Worm (Caenorhabditis elegans) whole organism, late embryonic: ENCODE results near the gene T05D4.2.
A peak's percentile ranks its signal among the peaks of the same experiment; 100 is the strongest.

ENCODE experiments used
- C08G9.2 ChIP-seq: sonication (generic microtip); optimal IDR thresholded peaks from 2 replicates; lab custom pipeline; 2016; ENCODE audit warnings: mild to moderate bottlenecking, missing genetic modification characterization, moderate library complexity, missing compliant biosample characterization
- F13H6.1 ChIP-seq: sonication (generic microtip); optimal IDR thresholded peaks from 2 replicates; lab custom pipeline; 2016; ENCODE audit warnings: missing genetic modification characterization, missing compliant biosample characterization
- K09A11.1 ChIP-seq: sonication (generic microtip); optimal IDR thresholded peaks from 2 replicates; lab custom pipeline; 2017; ENCODE audit warnings: antibody characterized with exemption, mild to moderate bottlenecking, missing genetic modification characterization, missing compliant biosample characterization; ENCODE audit not compliant: insufficient read depth
- T23F11.4 ChIP-seq: fragments of 200-800 bp; sonication (Bioruptor generic); optimal IDR thresholded peaks from 2 replicates; lab custom pipeline; 2018; ENCODE audit warnings: mild to moderate bottlenecking, missing genetic modification characterization, missing compliant biosample characterization
- Y22D7AL.16 ChIP-seq: sonication (generic microtip); optimal IDR thresholded peaks from 2 replicates; lab custom pipeline; 2016; ENCODE audit warnings: missing genetic modification characterization, missing compliant biosample characterization
- ceh-14 ChIP-seq: sonication (generic microtip); optimal IDR thresholded peaks from 2 replicates; lab custom pipeline; 2016; ENCODE audit warnings: missing genotype, missing genetic modification characterization, missing compliant biosample characterization
- ceh-19 ChIP-seq: fragments of 200-800 bp; sonication (Bioruptor generic); optimal IDR thresholded peaks from 2 replicates; lab custom pipeline; 2018; ENCODE audit warnings: mild to moderate bottlenecking, missing genetic modification characterization, missing compliant biosample characterization
- ceh-2 ChIP-seq: sonication (generic microtip); optimal IDR thresholded peaks from 2 replicates; lab custom pipeline; 2016; ENCODE audit warnings: missing genotype, missing genetic modification characterization, missing compliant biosample characterization
- ceh-22 ChIP-seq: sonication (generic microtip); optimal IDR thresholded peaks from 2 replicates; lab custom pipeline; 2017; ENCODE audit warnings: missing biosample characterization, missing genetic modification characterization
- ceh-24 ChIP-seq: sonication (generic microtip); optimal IDR thresholded peaks from 2 replicates; lab custom pipeline; 2016; ENCODE audit warnings: mild to moderate bottlenecking, missing genetic modification characterization, missing compliant biosample characterization
- ceh-31 ChIP-seq: sonication (generic microtip); optimal IDR thresholded peaks from 2 replicates; lab custom pipeline; 2016; ENCODE audit warnings: missing genetic modification characterization, missing compliant biosample characterization
- ceh-34 ChIP-seq: sonication (generic microtip); optimal IDR thresholded peaks from 2 replicates; lab custom pipeline; 2016; ENCODE audit warnings: mild to moderate bottlenecking, missing genetic modification characterization, missing compliant biosample characterization
- ceh-45 ChIP-seq: fragments of 200-800 bp; sonication (Bioruptor generic); IDR thresholded peaks from 2 replicates; pipeline ENCODE4 v1.3.6; 2022; ENCODE audit warnings: missing genetic modification reagents, missing genetic modification characterization, missing compliant biosample characterization
- ceh-48 ChIP-seq: sonication (generic microtip); optimal IDR thresholded peaks from 2 replicates; lab custom pipeline; 2016; ENCODE audit warnings: missing genetic modification characterization, inconsistent platforms, missing compliant biosample characterization
- elt-2 ChIP-seq: sonication (generic microtip); optimal IDR thresholded peaks from 2 replicates; lab custom pipeline; 2016; ENCODE audit warnings: missing genetic modification reagents, missing genetic modification characterization, missing compliant biosample characterization
- fax-1 ChIP-seq: sonication (generic microtip); optimal IDR thresholded peaks from 2 replicates; lab custom pipeline; 2016; ENCODE audit warnings: missing genotype, missing genetic modification characterization, missing compliant biosample characterization
- hlh-30 ChIP-seq: sonication (generic microtip); optimal IDR thresholded peaks from 2 replicates; lab custom pipeline; 2017; ENCODE audit warnings: antibody characterized with exemption, missing genetic modification characterization, missing compliant biosample characterization; ENCODE audit not compliant: insufficient read depth
- hlh-6 ChIP-seq: sonication (generic microtip); optimal IDR thresholded peaks from 2 replicates; lab custom pipeline; 2016; ENCODE audit warnings: missing genotype, missing genetic modification characterization, missing compliant biosample characterization
- hlh-8 ChIP-seq: sonication (generic microtip); optimal IDR thresholded peaks from 2 replicates; lab custom pipeline; 2016; ENCODE audit warnings: missing genotype, missing genetic modification characterization, missing compliant biosample characterization
- lim-6 ChIP-seq: sonication (generic microtip); optimal IDR thresholded peaks from 2 replicates; lab custom pipeline; 2016; ENCODE audit warnings: missing genetic modification characterization, missing compliant biosample characterization
- lin-11 ChIP-seq: fragments of 200-800 bp; sonication (Bioruptor generic); optimal IDR thresholded peaks from 2 replicates; lab custom pipeline; 2018; ENCODE audit warnings: mild to moderate bottlenecking, missing genetic modification characterization, missing compliant biosample characterization
- mec-3 ChIP-seq: sonication (generic microtip); optimal IDR thresholded peaks from 2 replicates; lab custom pipeline; 2016; ENCODE audit warnings: borderline replicate concordance, missing genetic modification characterization, missing compliant biosample characterization
- nhr-232 ChIP-seq: sonication (generic microtip); optimal IDR thresholded peaks from 2 replicates; lab custom pipeline; 2016; ENCODE audit warnings: missing genetic modification characterization, missing compliant biosample characterization
- odd-2 ChIP-seq: sonication (generic microtip); optimal IDR thresholded peaks from 2 replicates; lab custom pipeline; 2017; ENCODE audit warnings: antibody characterized with exemption, mild to moderate bottlenecking, missing genetic modification characterization, missing compliant biosample characterization
- pat-9 ChIP-seq: fragments of 200-800 bp; sonication (Bioruptor generic); optimal IDR thresholded peaks from 2 replicates; lab custom pipeline; 2018; ENCODE audit warnings: mild to moderate bottlenecking, missing genetic modification characterization, moderate library complexity, missing compliant biosample characterization
- pha-4 ChIP-seq: fragments of 150-350 bp; optimal IDR thresholded peaks from 2 replicates; lab custom pipeline; 2018; ENCODE audit warnings: missing biosample characterization, missing genetic modification reagents, missing genetic modification characterization
- pqm-1 ChIP-seq: sonication (generic microtip); optimal IDR thresholded peaks from 2 replicates; lab custom pipeline; 2016; ENCODE audit warnings: missing genetic modification characterization, missing compliant biosample characterization
- ref-2 ChIP-seq: sonication (generic microtip); optimal IDR thresholded peaks from 2 replicates; lab custom pipeline; 2016; ENCODE audit warnings: missing genetic modification characterization, missing compliant biosample characterization
- rnt-1 ChIP-seq: sonication (generic microtip); optimal IDR thresholded peaks from 2 replicates; lab custom pipeline; 2016; ENCODE audit warnings: missing genetic modification characterization, missing compliant biosample characterization
- sox-2 ChIP-seq: fragments of 200-800 bp; sonication (Bioruptor generic); IDR thresholded peaks from 2 replicates; pipeline ENCODE4 v1.3.6; 2022; ENCODE audit warnings: missing genetic modification reagents, missing genetic modification characterization, missing compliant biosample characterization
- sox-4 ChIP-seq: sonication (generic microtip); optimal IDR thresholded peaks from 2 replicates; lab custom pipeline; 2017; ENCODE audit warnings: mild to moderate bottlenecking, missing genetic modification characterization, inconsistent platforms, missing compliant biosample characterization
- syd-9 ChIP-seq: sonication (generic microtip); optimal IDR thresholded peaks from 2 replicates; lab custom pipeline; 2016; ENCODE audit warnings: mild to moderate bottlenecking, missing genetic modification characterization, moderate library complexity, missing compliant biosample characterization
- tbx-2 ChIP-seq: sonication (generic microtip); optimal IDR thresholded peaks from 2 replicates; lab custom pipeline; 2016; ENCODE audit warnings: missing genetic modification characterization, missing compliant biosample characterization
- tbx-7 ChIP-seq: sonication (generic microtip); optimal IDR thresholded peaks from 2 replicates; lab custom pipeline; 2016; ENCODE audit warnings: missing genotype, missing genetic modification characterization, missing compliant biosample characterization
- ttx-3 ChIP-seq: sonication (generic microtip); optimal IDR thresholded peaks from 2 replicates; lab custom pipeline; 2016; ENCODE audit warnings: missing genetic modification reagents, missing genetic modification characterization, missing compliant biosample characterization
- unc-3 ChIP-seq, 2 experiments: fragments of 200-800 bp in 1 of 2; sonication (Bioruptor generic) in 1 of 2; sonication (generic microtip) in 1 of 2; conservative IDR thresholded peaks in 1 of 2; optimal IDR thresholded peaks in 1 of 2; 2 replicates each; pipeline versions ENCODE4 v1.3.6 to Lab custom; 2016 to 2022; ENCODE audit warnings: missing compliant biosample characterization in 2 of 2, missing genetic modification characterization in 2 of 2, missing genetic modification reagents in 1 of 2
- unc-42 ChIP-seq: sonication (generic microtip); optimal IDR thresholded peaks from 2 replicates; lab custom pipeline; 2016; ENCODE audit warnings: missing genotype, missing genetic modification characterization, missing compliant biosample characterization
- zip-5 ChIP-seq: sonication (generic microtip); optimal IDR thresholded peaks from 2 replicates; lab custom pipeline; 2016; ENCODE audit warnings: missing genetic modification characterization, missing compliant biosample characterization
- ztf-16 ChIP-seq: sonication (generic microtip); optimal IDR thresholded peaks from 2 replicates; lab custom pipeline; 2017; ENCODE audit warnings: missing genetic modification characterization, missing compliant biosample characterization

Gene T05D4.2

DNA sequence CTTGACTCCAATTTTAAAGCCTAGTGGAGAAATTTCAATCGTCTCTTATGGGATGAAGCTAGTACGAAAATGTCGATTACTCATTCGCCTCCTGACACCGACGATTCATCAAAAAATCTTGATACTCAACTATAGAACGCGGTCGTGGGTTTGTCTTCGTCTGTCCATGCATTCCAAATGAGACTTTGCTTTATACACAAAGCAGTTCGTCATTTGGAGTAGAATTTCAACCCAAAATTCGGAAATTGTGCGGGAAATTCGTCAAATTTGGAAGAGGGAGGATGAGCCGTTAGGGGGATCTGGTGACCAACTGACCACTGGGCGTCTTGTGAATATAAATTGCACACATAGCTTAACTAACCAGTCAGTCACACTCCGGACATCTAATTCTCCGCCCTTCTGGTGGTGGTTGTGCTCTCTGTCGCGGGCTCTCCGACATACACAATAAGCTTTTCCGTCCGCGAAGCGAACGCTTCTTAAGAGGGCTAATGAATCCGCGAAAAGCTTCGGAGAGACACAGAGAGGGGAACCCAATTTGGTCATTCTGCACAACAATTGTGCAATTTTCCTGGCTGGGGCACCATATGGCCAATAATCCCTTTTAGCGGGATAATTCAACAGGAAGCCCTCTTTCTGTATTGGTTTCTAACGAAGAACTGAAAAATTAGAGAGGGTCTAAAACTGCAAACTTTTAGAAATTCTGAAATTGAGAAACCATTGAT lies 37.6 kb downstream of the T05D4.2 start:
- TF ChIP-seq ceh-19 (GFP tag; lab: Kevin White, UChicago): peak; percentile 34
- 0 out of 2 replicates have a peak, but pooled peaks have one; percentile 19 for TF ChIP-seq ceh-45
- TF ChIP-seq sox-4 (tag; lab: Kevin White, UChicago): peak; percentile 7
- TF ChIP-seq unc-42 (tag; lab: Kevin White, UChicago): peak; percentile 90
- no peak for TF ChIP-seq ceh-24 (tag; lab: Kevin White, UChicago)
- TF ChIP-seq ceh-34: peak; percentile 24
- TF ChIP-seq F13H6.1: no peak
- TF ChIP-seq, all 69 proteins: peak for 5

DNA sequence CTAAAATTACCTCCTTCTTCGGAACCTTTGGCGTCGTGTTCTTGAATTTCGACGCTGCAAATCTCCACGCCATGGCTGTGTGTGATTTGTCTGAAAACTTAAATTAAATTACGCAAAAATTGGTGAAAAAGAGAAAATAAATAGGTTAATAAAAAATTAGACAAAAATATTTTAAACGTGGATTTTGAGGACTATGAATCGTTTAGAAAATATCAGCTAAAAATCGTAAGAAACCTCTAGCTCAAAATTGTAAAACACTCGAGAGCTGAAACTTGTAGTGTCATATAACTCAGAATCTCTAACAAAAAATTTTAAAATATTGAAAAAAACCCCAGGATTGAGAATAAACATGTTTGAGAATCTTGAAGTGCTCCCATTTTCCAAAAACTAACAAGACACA lies 38.9 kb downstream of the T05D4.2 start, which contains the start of gene pod-1:
pod-1 (minus strand) TSS at position 101 of the 400 bp plus-strand sequence.
- TF ChIP-seq fax-1 (no peak), lim-6 (tag; lab: Kevin White, UChicago) (no peak), mec-3 (no peak), syd-9 (tag; lab: Kevin White, UChicago) (no peak), pat-9 (tag; lab: Kevin White, UChicago) (no peak), tbx-2 (tag; lab: Kevin White, UChicago) (no peak), hlh-6 (tag; lab: Kevin White, UChicago) (no peak)

DNA sequence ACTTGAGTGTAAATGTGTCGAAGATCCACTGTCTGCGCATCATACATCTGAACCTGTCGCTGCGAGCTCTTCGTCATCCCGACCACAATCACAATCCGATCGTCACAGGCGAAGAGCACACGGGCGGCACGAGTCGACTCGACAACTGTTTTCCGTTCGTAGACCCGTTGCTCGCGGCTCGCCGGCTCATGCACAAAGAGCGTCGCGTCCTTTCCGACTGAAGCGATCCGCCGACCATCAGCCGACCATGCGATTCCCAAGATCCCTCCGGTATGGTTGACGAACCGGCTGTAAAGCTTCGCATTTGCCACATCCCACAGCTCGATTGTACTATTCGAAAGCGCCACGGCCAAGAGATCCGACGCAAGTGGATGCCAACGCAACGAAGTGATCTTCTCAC lies 44.4 kb downstream of the T05D4.2 start:
- no peak for TF ChIP-seq pqm-1 (tag; lab: Kevin White, UChicago)
- no peak for TF ChIP-seq ttx-3 (tag; lab: Kevin White, UChicago)
- TF ChIP-seq hlh-30: no peak
- TF ChIP-seq unc-3 (GFP tag; conservative IDR thresholded peaks at IDR 0.05; lab: Robert Waterston, UW): no peak
- no peak for TF ChIP-seq unc-3 (tag; optimal IDR thresholded peaks at IDR 0.05; lab: Kevin White, UChicago)
- no peak for TF ChIP-seq ceh-14 (tag; lab: Kevin White, UChicago)
- no peak for TF ChIP-seq mec-3
- TF ChIP-seq pha-4: no peak
- no peak for TF ChIP-seq rnt-1 (tag; lab: Kevin White, UChicago)
- TF ChIP-seq ceh-24 (tag; lab: Kevin White, UChicago): no peak
- no peak for TF ChIP-seq tbx-7 (tag; lab: Kevin White, UChicago)
- TF ChIP-seq C08G9.2 (tag; lab: Kevin White, UChicago): no peak
- no peak for TF ChIP-seq ztf-16
- no peak for TF ChIP-seq ref-2 (tag; lab: Kevin White, UChicago)
- no peak for TF ChIP-seq hlh-8 (tag; lab: Kevin White, UChicago)
- no peak for TF ChIP-seq odd-2 (tag; lab: Kevin White, UChicago)
- no peak for TF ChIP-seq unc-42 (tag; lab: Kevin White, UChicago)
- no peak for TF ChIP-seq Y22D7AL.16
- no peak for TF ChIP-seq ceh-19 (GFP tag; lab: Kevin White, UChicago)
- no peak for TF ChIP-seq ceh-31 (tag; lab: Kevin White, UChicago)

DNA sequence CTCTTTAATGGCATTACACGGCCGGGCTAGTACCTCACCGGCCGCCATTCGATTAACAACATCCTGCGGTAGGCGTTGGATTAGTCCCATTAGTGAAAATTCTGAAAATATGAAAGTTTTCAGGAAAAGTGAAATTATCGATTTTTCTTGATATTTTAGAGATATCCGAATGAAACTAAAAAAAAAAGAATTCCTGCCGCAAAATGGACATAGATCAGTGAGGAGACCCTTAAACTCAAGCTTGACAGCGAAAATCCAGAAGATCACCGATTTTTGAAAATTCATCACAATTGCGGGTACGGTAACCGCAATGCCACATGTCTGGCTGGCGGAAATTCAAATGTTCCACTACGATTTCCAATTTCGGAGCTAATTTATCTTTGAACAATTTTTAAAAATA lies 48.4 kb downstream of the T05D4.2 start, which contains the start of gene mlh-1:
mlh-1 (minus strand) TSS at position 101 of the 400 bp plus-strand sequence.
- TF ChIP-seq nhr-232 (tag; lab: Kevin White, UChicago) (no peak), odd-2 (tag; lab: Kevin White, UChicago) (no peak), elt-2 (no peak), sox-2 (no peak), zip-5 (tag; lab: Kevin White, UChicago) (no peak), tbx-7 (tag; lab: Kevin White, UChicago) (no peak), mec-3 (no peak), lim-6 (tag; lab: Kevin White, UChicago) (no peak), ceh-2 (tag; lab: Kevin White, UChicago) (no peak), hlh-30 (no peak), ceh-45 (no peak), ceh-48 (tag; lab: Kevin White, UChicago) (no peak), ceh-22 (no peak), C08G9.2 (tag; lab: Kevin White, UChicago) (no peak), lin-11 (no peak), K09A11.1 (tag; lab: Kevin White, UChicago) (no peak), T23F11.4 (no peak)
